Fruit fly (Drosophila melanogaster): ENCODE results near the gene dpr9.

Gene dpr9

DNA sequence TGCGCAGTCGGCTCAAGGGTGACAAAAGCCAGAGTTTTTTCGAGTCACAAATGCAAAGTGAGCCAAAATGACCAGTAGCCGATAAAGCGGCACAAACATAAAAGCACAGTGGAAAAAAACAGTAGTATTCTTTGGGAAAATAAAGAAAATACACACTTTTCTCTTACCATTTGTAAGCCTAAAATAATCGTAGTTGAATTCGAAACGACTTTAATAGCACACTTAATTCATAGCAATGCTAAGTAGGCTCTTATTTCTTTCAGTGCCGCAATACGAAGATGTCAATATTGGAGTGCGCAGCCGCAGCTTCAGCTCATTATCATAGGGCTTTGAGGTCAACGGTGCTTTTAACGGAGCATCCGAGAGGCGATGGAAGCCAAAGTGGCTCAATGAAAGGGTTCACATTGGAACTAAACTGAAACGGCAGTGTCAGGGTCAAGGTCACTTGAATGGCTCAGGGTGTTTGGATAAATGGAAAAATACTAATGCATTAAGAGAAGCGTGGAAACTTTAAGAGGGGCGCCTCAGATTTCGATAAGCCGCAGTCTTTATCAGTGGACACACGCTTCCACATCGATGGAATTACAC, 10.7 kb upstream of the dpr9 start (continued):
- no peak for TF ChIP-seq vri (GFP tag; optimal IDR thresholded peaks at IDR 0.05)
- TF ChIP-seq spab (GFP tag; optimal IDR thresholded peaks at IDR 0.05), result no peak
- TF ChIP-seq Hr4 (GFP tag; optimal IDR thresholded peaks at IDR 0.05), result peak; percentile 47
- TF ChIP-seq dac (GFP tag; optimal IDR thresholded peaks at IDR 0.05), result no peak
- peak; percentile 31 for TF ChIP-seq CG32006 (GFP tag; optimal IDR thresholded peaks at IDR 0.05)
- peak; percentile 20 for TF ChIP-seq CG11902 (GFP tag; optimal IDR thresholded peaks at IDR 0.05)
- TF ChIP-seq CG15336 (GFP tag; IDR thresholded peaks at IDR 0.05), result 0 out of 2 replicates have a peak, but pooled peaks have one; percentile 26
- peak in 1 of 2 experiments; percentile 23 for TF ChIP-seq salr (GFP tag; optimal IDR thresholded peaks at IDR 0.05)
- TF ChIP-seq ss (GFP tag; optimal IDR thresholded peaks at IDR 0.05), result no peak
- 0 out of 3 replicates have a peak, but pooled peaks have one; percentile 14 for TF ChIP-seq CG8119 (GFP tag; IDR thresholded peaks at IDR 0.05)
- no peak for TF ChIP-seq CG16779 (tag; optimal IDR thresholded peaks at IDR 0.05)
- peak; percentile 89 for TF ChIP-seq svp (GFP tag)
- TF ChIP-seq CG11762 (GFP tag; optimal IDR thresholded peaks at IDR 0.05; ENCODE audit: insufficient read depth), result no peak
- TF ChIP-seq CG34406 (GFP tag; optimal IDR thresholded peaks at IDR 0.05), result peak; percentile 51
- peak; percentile 24 for TF ChIP-seq Smox (GFP tag; optimal IDR thresholded peaks at IDR 0.05)
- peak; percentile 54 for TF ChIP-seq Met (GFP tag; optimal IDR thresholded peaks at IDR 0.05)
- peak; percentile 48 for TF ChIP-seq Sox15 (GFP tag; optimal IDR thresholded peaks at IDR 0.05)
- TF ChIP-seq esn (GFP tag; optimal IDR thresholded peaks at IDR 0.05), result peak; percentile 51
- TF ChIP-seq CG6163 (GFP tag; IDR thresholded peaks at IDR 0.05), result peak; percentile 80
- no peak for TF ChIP-seq Sox102F (GFP tag; optimal IDR thresholded peaks at IDR 0.05)
- TF ChIP-seq CG10669 (GFP tag; optimal IDR thresholded peaks at IDR 0.05), result peak; percentile 38
- TF ChIP-seq Hr39 (GFP tag; optimal IDR thresholded peaks at IDR 0.05), result peak; percentile 69
- peak; percentile 50 for TF ChIP-seq acj6 (GFP tag; optimal IDR thresholded peaks at IDR 0.05)
- peak; percentile 42 for TF ChIP-seq net (GFP tag; optimal IDR thresholded peaks at IDR 0.05)

DNA sequence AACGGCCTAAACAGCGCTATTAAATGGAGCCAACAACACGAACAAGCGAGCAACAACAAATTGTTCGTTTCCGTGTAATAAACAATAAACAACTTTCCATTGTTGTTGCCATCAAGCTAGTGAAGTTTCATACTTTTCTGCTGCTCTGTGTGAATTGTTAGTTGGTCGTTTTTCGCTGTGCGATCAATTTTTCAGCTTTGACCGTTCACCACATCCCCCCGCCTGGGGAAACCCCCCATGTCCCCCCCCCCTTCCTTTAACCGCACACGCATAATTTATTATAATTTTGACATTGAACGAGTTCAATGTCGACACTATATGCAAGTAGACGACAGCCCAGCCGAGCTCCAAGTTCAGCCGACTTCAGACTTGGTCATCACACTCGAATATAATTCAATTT, 10.0 kb upstream of the dpr9 start:
- TF ChIP-seq CG31627 (GFP tag; optimal IDR thresholded peaks at IDR 0.05), result no peak
- no peak for TF ChIP-seq Lpt (GFP tag; optimal IDR thresholded peaks at IDR 0.05)
- TF ChIP-seq Hr4 (GFP tag; optimal IDR thresholded peaks at IDR 0.05), result no peak
- no peak for TF ChIP-seq CG8119 (GFP tag; IDR thresholded peaks at IDR 0.05)
- no peak for TF ChIP-seq OdsH (GFP tag; optimal IDR thresholded peaks at IDR 0.05)
- no peak for TF ChIP-seq CG1621 (tag; optimal IDR thresholded peaks at IDR 0.05)
- TF ChIP-seq dsx (GFP tag; optimal IDR thresholded peaks at IDR 0.05; ENCODE audit: poor library complexity, severe bottlenecking), result no peak
- no peak for TF ChIP-seq CG10669 (GFP tag; optimal IDR thresholded peaks at IDR 0.05)
- TF ChIP-seq pdm3 (GFP tag; optimal IDR thresholded peaks at IDR 0.05), result no peak
- TF ChIP-seq CG11762 (GFP tag; optimal IDR thresholded peaks at IDR 0.05; ENCODE audit: insufficient read depth), result no peak

DNA sequence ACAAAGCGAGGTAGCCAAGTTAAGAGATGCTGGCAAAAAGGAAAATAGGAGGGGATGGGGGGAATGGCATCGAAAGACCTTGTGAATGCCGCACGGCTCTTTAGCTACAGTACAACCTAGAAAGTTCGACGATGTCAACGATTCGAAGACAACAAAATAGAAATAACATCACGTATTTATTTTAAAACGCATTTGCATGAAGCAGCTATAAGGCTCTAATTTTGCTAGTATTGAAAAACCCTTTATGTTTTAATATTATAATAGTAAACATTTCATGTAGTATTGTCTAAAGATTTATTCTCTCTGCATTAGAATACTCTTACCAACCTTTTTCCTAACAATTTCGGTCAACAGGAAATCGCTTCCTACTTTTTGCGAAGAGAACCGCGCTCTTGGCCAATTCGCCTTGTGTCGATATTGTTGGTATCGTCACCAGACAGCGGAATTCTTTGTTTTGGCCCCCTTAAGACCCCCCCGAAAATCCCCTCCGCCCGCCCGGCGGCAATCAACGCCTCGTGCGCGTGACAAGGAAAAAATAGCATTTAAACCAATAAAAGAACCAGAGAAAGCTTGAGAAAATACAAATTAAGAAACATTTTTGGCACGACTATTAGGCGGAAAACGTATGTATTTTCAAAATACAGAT, 7.6 kb upstream of the dpr9 start:
- TF ChIP-seq esn (GFP tag; optimal IDR thresholded peaks at IDR 0.05) (no peak), acj6 (GFP tag; optimal IDR thresholded peaks at IDR 0.05) (no peak), Gug (GFP tag; IDR thresholded peaks at IDR 0.05) (0 out of 2 replicates have a peak, but pooled peaks have one; percentile 35), CG31627 (GFP tag; optimal IDR thresholded peaks at IDR 0.05) (no peak), topi (GFP tag; optimal IDR thresholded peaks at IDR 0.05) (no peak), svp (GFP tag) (peak; percentile 2), CG6163 (GFP tag; IDR thresholded peaks at IDR 0.05) (0 out of 3 replicates have a peak, but pooled peaks have one; percentile 33)

DNA sequence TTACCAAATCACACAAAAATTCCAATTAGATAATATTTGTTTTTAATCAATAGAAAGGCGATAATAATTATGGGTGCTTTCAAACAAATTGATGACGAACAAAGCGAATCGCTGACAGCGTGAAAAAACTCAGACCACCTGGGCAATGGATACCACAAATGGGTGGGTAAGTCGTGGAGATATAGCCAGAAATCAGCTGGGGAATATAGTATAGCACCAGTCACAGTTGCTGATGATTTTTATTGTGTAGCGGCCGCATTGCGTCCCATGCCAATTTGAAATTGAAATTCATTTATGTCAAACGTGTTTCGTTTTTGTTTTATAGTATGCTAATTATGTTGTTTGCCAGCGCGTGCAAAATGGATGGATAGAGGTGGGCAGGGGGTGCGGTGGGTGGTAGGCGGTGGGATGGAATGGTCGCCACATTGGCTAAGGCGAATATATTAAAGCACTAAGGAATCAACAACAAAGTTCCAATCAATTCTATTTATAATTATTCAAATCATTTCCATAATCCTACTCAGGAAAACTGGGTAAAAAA, 6.7 kb upstream of the dpr9 start:
- TF ChIP-seq fkh (GFP tag; optimal IDR thresholded peaks at IDR 0.05), result no peak
- TF ChIP-seq Eip93F (GFP tag; optimal IDR thresholded peaks at IDR 0.05), result peak; percentile 41
- no peak for TF ChIP-seq dsx (GFP tag; optimal IDR thresholded peaks at IDR 0.05; ENCODE audit: poor library complexity, severe bottlenecking)
- no peak for TF ChIP-seq achi (GFP tag; optimal IDR thresholded peaks at IDR 0.05)
- no peak for TF ChIP-seq Lpt (GFP tag; optimal IDR thresholded peaks at IDR 0.05)

Measured in whole organism, prepupa.